Fruit fly (Drosophila melanogaster) whole organism, embryonic: ENCODE data around the gene MED28.

ENCODE experiments used
- Aef1 ChIP-seq: fragments of 200-800 bp; sonication (Bioruptor generic); IDR thresholded peaks from 3 replicates; pipeline ENCODE4 v1.3.6; 2022; ENCODE audit warnings: missing biosample characterization, missing genetic modification characterization
- CG10274 ChIP-seq: fragments of 200-800 bp; sonication (Bioruptor generic); optimal IDR thresholded peaks from 3 replicates; lab custom pipeline; 2017; ENCODE audit warnings: missing biosample characterization, mild to moderate bottlenecking, missing genetic modification characterization
- CG10431 ChIP-seq: fragments of 200-800 bp; sonication (Bioruptor generic); optimal IDR thresholded peaks from 3 replicates; lab custom pipeline; 2018; ENCODE audit warnings: missing biosample characterization, mild to moderate bottlenecking, missing genetic modification characterization
- CG11398 ChIP-seq: fragments of 200-800 bp; sonication (Bioruptor generic); optimal IDR thresholded peaks from 2 replicates; lab custom pipeline; 2016; ENCODE audit warnings: missing biosample characterization, missing genetic modification characterization
- CG11560 ChIP-seq: fragments of 200-800 bp; sonication (Bioruptor generic); IDR thresholded peaks from 3 replicates; pipeline ENCODE4 v1.3.6; 2022; ENCODE audit warnings: missing biosample characterization, missing genetic modification characterization
- CG12104 ChIP-seq: fragments of 200-800 bp; sonication (Bioruptor generic); optimal IDR thresholded peaks from 3 replicates; lab custom pipeline; 2016; ENCODE audit warnings: missing biosample characterization, missing genetic modification characterization
- CG12391 ChIP-seq: fragments of 200-800 bp; sonication (Bioruptor generic); optimal IDR thresholded peaks from 3 replicates; lab custom pipeline; 2018; ENCODE audit warnings: missing biosample characterization, mild to moderate bottlenecking, missing genetic modification characterization, moderate library complexity
- CG13287 ChIP-seq: fragments of 200-800 bp; sonication (Bioruptor generic); IDR thresholded peaks from 2 replicates; pipeline ENCODE4 v1.3.6; 2022; ENCODE audit warnings: missing biosample characterization, missing genetic modification characterization; ENCODE audit not compliant: partially characterized antibody
- CG14965 ChIP-seq: fragments of 200-800 bp; sonication (Bioruptor generic); optimal IDR thresholded peaks from 2 replicates; lab custom pipeline; 2016; ENCODE audit warnings: missing biosample characterization, missing genetic modification characterization, borderline replicate concordance
- CG15011 ChIP-seq: fragments of 200-800 bp; sonication (Bioruptor generic); optimal IDR thresholded peaks from 3 replicates; lab custom pipeline; 2018; ENCODE audit warnings: missing biosample characterization, mild to moderate bottlenecking, missing genetic modification characterization
- CG18262 ChIP-seq: fragments of 200-800 bp; optimal IDR thresholded peaks from 3 replicates; lab custom pipeline; 2019; ENCODE audit warnings: missing biosample characterization, mild to moderate bottlenecking, missing genetic modification characterization, moderate library complexity
- CG31224 ChIP-seq: fragments of 200-800 bp; sonication (Bioruptor generic); IDR thresholded peaks from 2 replicates; pipeline ENCODE4 v1.3.6; 2022; ENCODE audit warnings: missing biosample characterization, missing genetic modification characterization
- CG4854 ChIP-seq: fragments of 200-800 bp; sonication (Bioruptor generic); optimal IDR thresholded peaks from 2 replicates; lab custom pipeline; 2016; ENCODE audit warnings: missing biosample characterization, missing genetic modification characterization, inconsistent platforms
- CG6272 ChIP-seq: fragments of 200-800 bp; sonication (Bioruptor generic); IDR thresholded peaks from 2 replicates; pipeline ENCODE4 v1.3.6; 2022; ENCODE audit warnings: missing biosample characterization, missing genetic modification characterization
- CG6765 ChIP-seq: fragments of 200-800 bp; sonication (Bioruptor generic); optimal IDR thresholded peaks from 3 replicates; lab custom pipeline; 2017; ENCODE audit warnings: missing biosample characterization, mild to moderate bottlenecking, missing genetic modification characterization
- CG6813 ChIP-seq: fragments of 200-800 bp; sonication (Bioruptor generic); optimal IDR thresholded peaks from 2 replicates; lab custom pipeline; 2017; ENCODE audit warnings: missing biosample characterization, missing genetic modification characterization, mild to moderate bottlenecking, moderate library complexity, missing genetic modification reagents
- CG8290 ChIP-seq, 3 experiments: fragments of 200-800 bp; sonication (Bioruptor generic); optimal IDR thresholded peaks; 2 replicates each; lab custom pipeline; 2016 to 2019; ENCODE audit warnings: missing biosample characterization in 3 of 3, missing genetic modification characterization in 3 of 3, mild to moderate bottlenecking in 2 of 3, moderate library complexity in 1 of 3
- CG9727 ChIP-seq: fragments of 200-800 bp; sonication (Bioruptor generic); optimal IDR thresholded peaks from 3 replicates; lab custom pipeline; 2017; ENCODE audit warnings: missing biosample characterization, mild to moderate bottlenecking, missing genetic modification characterization
- CG9797 ChIP-seq: fragments of 200-800 bp; sonication (Bioruptor generic); optimal IDR thresholded peaks from 3 replicates; lab custom pipeline; 2018; ENCODE audit warnings: missing biosample characterization, mild to moderate bottlenecking, missing genetic modification characterization
- Dll ChIP-seq: fragments of 200-800 bp; sonication (Bioruptor generic); IDR thresholded peaks from 4 replicates; pipeline ENCODE4 v1.3.6; 2022; ENCODE audit warnings: missing biosample characterization, missing genetic modification characterization; ENCODE audit not compliant: partially characterized antibody
- Fer1 ChIP-seq: fragments of 200-800 bp; sonication (Bioruptor generic); optimal IDR thresholded peaks from 2 replicates; lab custom pipeline; 2017; ENCODE audit warnings: missing biosample characterization, mild to moderate bottlenecking, missing genetic modification characterization
- HHEX ChIP-seq: fragments of 200-800 bp; sonication (Bioruptor generic); optimal IDR thresholded peaks from 3 replicates; lab custom pipeline; 2017; ENCODE audit warnings: missing biosample characterization, mild to moderate bottlenecking, missing genetic modification characterization, missing genetic modification reagents
- HmgZ ChIP-seq: fragments of 200-800 bp; sonication (Bioruptor generic); optimal IDR thresholded peaks from 2 replicates; lab custom pipeline; 2018; ENCODE audit warnings: missing biosample characterization, mild to moderate bottlenecking, missing genetic modification characterization
- MESR4 ChIP-seq: fragments of 200-800 bp; sonication (Bioruptor generic); optimal IDR thresholded peaks from 2 replicates; lab custom pipeline; 2018; ENCODE audit warnings: missing biosample characterization, mild to moderate bottlenecking, missing genetic modification characterization, moderate library complexity
- MTF-1 ChIP-seq: fragments of 200-800 bp; sonication (Bioruptor generic); optimal IDR thresholded peaks from 2 replicates; lab custom pipeline; 2018; ENCODE audit warnings: missing biosample characterization, mild to moderate bottlenecking, missing genetic modification characterization, borderline replicate concordance
- Med ChIP-seq: fragments of 200-800 bp; sonication (Bioruptor generic); peaks from one replicate; lab custom pipeline; 2016; ENCODE audit warnings: missing biosample characterization, missing genetic modification characterization, mild to moderate bottlenecking, inconsistent platforms, moderate library complexity
- Nf-YB ChIP-seq: fragments of 200-800 bp; sonication (Bioruptor generic); optimal IDR thresholded peaks from 3 replicates; lab custom pipeline; 2019; ENCODE audit warnings: missing biosample characterization, mild to moderate bottlenecking, missing genetic modification characterization, moderate library complexity
- Oaz ChIP-seq: fragments of 200-800 bp; sonication (Bioruptor generic); IDR thresholded peaks from 2 replicates; pipeline ENCODE4 v1.3.6; 2022; ENCODE audit warnings: missing biosample characterization, missing genetic modification characterization
- Optix ChIP-seq: fragments of 200-800 bp; sonication (Bioruptor generic); IDR thresholded peaks from 3 replicates; pipeline ENCODE4 v1.3.6; 2022; ENCODE audit warnings: missing biosample characterization, missing genetic modification characterization
- Ravus ChIP-seq: fragments of 200-800 bp; sonication (Bioruptor generic); IDR thresholded peaks from 2 replicates; pipeline ENCODE4 v1.3.6; 2022; ENCODE audit warnings: missing biosample characterization, missing genetic modification characterization
- Rx ChIP-seq: fragments of 200-800 bp; sonication (Bioruptor generic); IDR thresholded peaks from 2 replicates; pipeline ENCODE4 v1.3.6; 2022; ENCODE audit warnings: missing biosample characterization, missing genetic modification characterization
- Scr ChIP-seq: fragments of 200-800 bp; sonication (Bioruptor generic); IDR thresholded peaks from 2 replicates; pipeline ENCODE4 v1.3.6; 2022; ENCODE audit warnings: missing biosample characterization, missing genetic modification characterization; ENCODE audit not compliant: partially characterized antibody
- Sry-β ChIP-seq: fragments of 200-800 bp; sonication (Bioruptor generic); optimal IDR thresholded peaks from 2 replicates; lab custom pipeline; 2018; ENCODE audit warnings: missing biosample characterization, mild to moderate bottlenecking, missing genetic modification characterization, moderate library complexity
- Usf ChIP-seq: fragments of 200-800 bp; sonication (Bioruptor generic); optimal IDR thresholded peaks from 2 replicates; lab custom pipeline; 2017; ENCODE audit warnings: missing genotype, missing biosample characterization, missing genetic modification characterization
- ase ChIP-seq: fragments of 200-800 bp; sonication (Bioruptor generic); IDR thresholded peaks from 3 replicates; pipeline ENCODE4 v1.3.6; 2022; ENCODE audit warnings: missing biosample characterization, missing genetic modification characterization
- bab2 ChIP-seq: fragments of 200-800 bp; sonication (Bioruptor generic); optimal IDR thresholded peaks from 2 replicates; lab custom pipeline; 2016; ENCODE audit warnings: missing biosample characterization, missing genetic modification characterization
- btn ChIP-seq: fragments of 200-800 bp; sonication (Bioruptor generic); optimal IDR thresholded peaks from 2 replicates; lab custom pipeline; 2016; ENCODE audit warnings: missing biosample characterization, missing genetic modification characterization
- crol ChIP-seq: fragments of 200-800 bp; sonication (Bioruptor generic); IDR thresholded peaks from 2 replicates; pipeline ENCODE4 v1.3.6; 2022; ENCODE audit warnings: missing biosample characterization, missing genetic modification characterization
- dysf ChIP-seq: fragments of 200-800 bp; sonication (Bioruptor generic); IDR thresholded peaks from 3 replicates; pipeline ENCODE4 v1.3.6; 2022; ENCODE audit warnings: missing biosample characterization, missing genetic modification characterization
- eyg ChIP-seq: fragments of 200-800 bp; sonication (Bioruptor generic); optimal IDR thresholded peaks from 3 replicates; lab custom pipeline; 2016; ENCODE audit warnings: missing biosample characterization, missing genetic modification characterization
- fru ChIP-seq: fragments of >200 bp; optimal IDR thresholded peaks from 2 replicates; lab custom pipeline; 2017
- fu2 ChIP-seq: fragments of 200-800 bp; sonication (Bioruptor generic); optimal IDR thresholded peaks from 2 replicates; lab custom pipeline; 2016; ENCODE audit warnings: missing biosample characterization, missing genetic modification characterization
- hb ChIP-seq: fragments of 200-800 bp; sonication (Bioruptor generic); IDR thresholded peaks from 3 replicates; pipeline ENCODE4 v1.3.6; 2022; ENCODE audit warnings: missing biosample characterization, missing genetic modification characterization; ENCODE audit not compliant: partially characterized antibody
- her ChIP-seq: fragments of 200-800 bp; sonication (Bioruptor generic); optimal IDR thresholded peaks from 2 replicates; lab custom pipeline; 2016; ENCODE audit warnings: missing biosample characterization, missing genetic modification characterization
- mld ChIP-seq: fragments of 200-800 bp; sonication (Bioruptor generic); IDR thresholded peaks from 3 replicates; pipeline ENCODE4 v1.3.6; 2022; ENCODE audit warnings: missing biosample characterization, missing genetic modification characterization; ENCODE audit not compliant: partially characterized antibody
- odd ChIP-seq: fragments of 200-800 bp; sonication (Bioruptor generic); optimal IDR thresholded peaks from 2 replicates; lab custom pipeline; 2017; ENCODE audit warnings: missing biosample characterization, mild to moderate bottlenecking, missing genetic modification characterization
- prd ChIP-seq, 3 experiments: fragments of >200 bp in 2 of 3; fragments of 200-800 bp in 1 of 3; sonication (Bioruptor generic) in 1 of 3; optimal IDR thresholded peaks in 2 of 3; IDR thresholded peaks in 1 of 3; 2 replicates in 2 of 3; 3 replicates in 1 of 3; pipeline versions ENCODE4 v1.3.6 to Lab custom; 2017 to 2022; ENCODE audit warnings: missing biosample characterization in 1 of 3, missing genetic modification characterization in 1 of 3
- tin ChIP-seq: fragments of 200-800 bp; sonication (Bioruptor generic); optimal IDR thresholded peaks from 3 replicates; lab custom pipeline; 2016; ENCODE audit warnings: missing biosample characterization, missing genetic modification characterization
- trh ChIP-seq: fragments of 200-800 bp; sonication (Bioruptor generic); optimal IDR thresholded peaks from 2 replicates; lab custom pipeline; 2016; ENCODE audit warnings: missing biosample characterization, missing genetic modification characterization
- unc-4 ChIP-seq: fragments of 200-800 bp; sonication (Bioruptor generic); IDR thresholded peaks from 2 replicates; pipeline ENCODE4 v1.3.6; 2022; ENCODE audit warnings: missing biosample characterization, missing genetic modification characterization; ENCODE audit not compliant: partially characterized antibody

The MED28 gene

dm6 chr3R:25489685-25490084 lies 12.9 kb downstream of the MED28 start (continued):
- TF ChIP-seq mld (peak; percentile 71; the same call in 2 of the 3 replicates), Nf-YB (GFP tag; lab: Kevin White, UChicago) (no peak), MTF-1 (no peak), her (no peak), CG9727 (GFP tag; lab: Kevin White, UChicago) (no peak), fu2 (GFP tag; lab: Kevin White, UChicago) (no peak), Oaz (GFP tag; lab: Robert Waterston, UW) (no peak), Optix (GFP tag; lab: Robert Waterston, UW) (peak; percentile 12; the same call in 1 of the 3 replicates), CG18262 (no peak), btn (no peak), bab2 (GFP tag; lab: Kevin White, UChicago) (no peak), CG13287 (GFP tag; lab: Robert Waterston, UW) (peak; percentile 52), CG11560 (tag; lab: Robert Waterston, UW) (no peak), dysf (GFP tag; lab: Robert Waterston, UW) (no peak), CG10274 (GFP tag; lab: Kevin White, UChicago) (no peak), Dll (GFP tag; lab: Robert Waterston, UW) (peak; percentile 80), Med (GFP tag; lab: Kevin White, UChicago) (peak; percentile 64), odd (GFP tag; lab: Kevin White, UChicago) (no peak), Fer1 (GFP tag; lab: Kevin White, UChicago) (no peak), CG31224 (GFP tag; lab: Robert Waterston, UW) (no peak), tin (no peak), CG10431 (GFP tag; lab: Kevin White, UChicago) (no peak), CG14965 (GFP tag; lab: Kevin White, UChicago) (no peak), Aef1 (GFP tag; lab: Robert Waterston, UW) (no peak), trh (GFP tag; lab: Kevin White, UChicago) (no peak), CG6813 (GFP tag; lab: Kevin White, UChicago) (no peak), prd (optimal IDR thresholded peaks at IDR 0.05; lab: Kevin White, UChicago) (no peak), prd (GFP tag; IDR thresholded peaks at IDR 0.05; lab: Robert Waterston, UW) (peak; percentile 10; the same call in 1 of the 3 replicates), Ravus (no peak), CG12104 (GFP tag; lab: Kevin White, UChicago) (no peak), eyg (no peak), Sry-β (GFP tag; lab: Kevin White, UChicago) (peak; percentile 77), CG15011 (GFP tag; lab: Kevin White, UChicago) (no peak), Scr (GFP tag; lab: Robert Waterston, UW) (peak; percentile 77), HHEX (GFP tag; lab: Kevin White, UChicago) (no peak), CG9797 (GFP tag; lab: Kevin White, UChicago) (no peak), CG6272 (GFP tag; lab: Robert Waterston, UW) (peak; percentile 8; the same call in 1 of the 2 replicates), ase (GFP tag; lab: Robert Waterston, UW) (no peak), fru (lab: Kevin White, UChicago) (no peak), hb (GFP tag; lab: Robert Waterston, UW) (0 out of 3 replicates have a peak, but pooled peaks have one; percentile 23), CG8290 (GFP tag; optimal IDR thresholded peaks at IDR 0.05; lab: Kevin White, UChicago) (no peak), CG8290 (tag; optimal IDR thresholded peaks at IDR 0.05; lab: Kevin White, UChicago) (no peak), MESR4 (GFP tag; lab: Kevin White, UChicago) (no peak), Rx (no peak), CG4854 (no peak), Usf (GFP tag; lab: Kevin White, UChicago) (no peak), HmgZ (tag; lab: Kevin White, UChicago) (no peak), crol (GFP tag; lab: Robert Waterston, UW) (no peak), CG6765 (GFP tag; lab: Kevin White, UChicago) (no peak), unc-4 (GFP tag; lab: Robert Waterston, UW) (peak; percentile 51), CG12391 (no peak), CG11398 (GFP tag; lab: Kevin White, UChicago) (no peak)
